Fruit fly (Drosophila melanogaster): ENCODE measurements around the gene CG31751.

CG31751 gene

dm6 chr2L:18676948-18677820 is at the start of gene CG31751, which contains the start of gene Mst36Fa (continued):
- TF ChIP-seq Atf-2 (GFP tag; optimal IDR thresholded peaks at IDR 0.05) = peak; percentile 47
- TF ChIP-seq dan (GFP tag; IDR thresholded peaks at IDR 0.05) = no peak
- peak; percentile 90 to 98 for TF ChIP-seq crp (GFP tag; optimal IDR thresholded peaks at IDR 0.05)
- TF ChIP-seq CG2678 (tag; optimal IDR thresholded peaks at IDR 0.05) = peak; percentile 87
- peak; percentile 79 for TF ChIP-seq sob (GFP tag; IDR thresholded peaks at IDR 0.05)
- peak; percentile 55 for TF ChIP-seq CG6254 (GFP tag; optimal IDR thresholded peaks at IDR 0.05)
- TF ChIP-seq slbo (GFP tag; IDR thresholded peaks at IDR 0.05) = peak; percentile 45
- peak; percentile 86 for TF ChIP-seq Sox100B (GFP tag; optimal IDR thresholded peaks at IDR 0.05)
- no peak for TF ChIP-seq lbe (GFP tag; optimal IDR thresholded peaks at IDR 0.05)
- TF ChIP-seq CG14965 (GFP tag; optimal IDR thresholded peaks at IDR 0.05; ENCODE audit: borderline replicate concordance) = peak; percentile 67
- TF ChIP-seq CG6654 (GFP tag; optimal IDR thresholded peaks at IDR 0.05) = peak; percentile 29
- peak; percentile 80 for TF ChIP-seq her (GFP tag; optimal IDR thresholded peaks at IDR 0.05)
- TF ChIP-seq ara (GFP tag; IDR thresholded peaks at IDR 0.05) = peak; percentile 19; the same call in 1 of the 2 replicates
- no peak for TF ChIP-seq al (GFP tag; IDR thresholded peaks at IDR 0.05)
- TF ChIP-seq amos (GFP tag; IDR thresholded peaks at IDR 0.05; ENCODE audit: partially characterized antibody) = no peak
- peak; percentile 54 for TF ChIP-seq pum (GFP tag; optimal IDR thresholded peaks at IDR 0.05)
- TF ChIP-seq CG15601 (tag; optimal IDR thresholded peaks at IDR 0.05) = peak; percentile 87
- peak; percentile 67 for TF ChIP-seq Sox102F (GFP tag; optimal IDR thresholded peaks at IDR 0.05)
- peak; percentile 83 for TF ChIP-seq Atf6 (GFP tag; IDR thresholded peaks at IDR 0.05)
- TF ChIP-seq CG3281 (GFP tag; optimal IDR thresholded peaks at IDR 0.05) = peak; percentile 80
- TF ChIP-seq Ets65A (GFP tag) = no peak
- no peak for TF ChIP-seq CG4730 (GFP tag; IDR thresholded peaks at IDR 0.05)
- peak; percentile 67; the same call in 1 of the 2 replicates for TF ChIP-seq rib (GFP tag; IDR thresholded peaks at IDR 0.05)
- TF ChIP-seq tgo (GFP tag; IDR thresholded peaks at IDR 0.05) = peak; percentile 28; the same call in 1 of the 3 replicates
- peak; percentile 47 for TF ChIP-seq gcm2 (GFP tag; optimal IDR thresholded peaks at IDR 0.05)
- peak; percentile 74; the same call in 1 of the 2 replicates for TF ChIP-seq CG11247 (GFP tag; IDR thresholded peaks at IDR 0.05)
- no peak for TF ChIP-seq bbx (GFP tag; IDR thresholded peaks at IDR 0.05; ENCODE audit: partially characterized antibody)
- peak; percentile 52; the same call in 1 of the 3 replicates for TF ChIP-seq B-H1 (GFP tag; IDR thresholded peaks at IDR 0.05)
- TF ChIP-seq Eip74EF (GFP tag; optimal IDR thresholded peaks at IDR 0.05) = peak in 1 of 2 experiments; percentile 75
- TF ChIP-seq bcd (GFP tag; optimal IDR thresholded peaks at IDR 0.05) = peak; percentile 72
- TF ChIP-seq lab (GFP tag; optimal IDR thresholded peaks at IDR 0.05) = peak; percentile 94
- peak; percentile 29 for TF ChIP-seq CG17802 (tag; optimal IDR thresholded peaks at IDR 0.05)
- no peak for TF ChIP-seq ac (GFP tag; optimal IDR thresholded peaks at IDR 0.05)
- peak; percentile 88 for TF ChIP-seq fd3F (GFP tag; optimal IDR thresholded peaks at IDR 0.05)
- TF ChIP-seq CG8089 (GFP tag; optimal IDR thresholded peaks at IDR 0.05) = peak; percentile 85
- peak; percentile 44 for TF ChIP-seq CG12391 (tag; optimal IDR thresholded peaks at IDR 0.05)
- no peak for TF ChIP-seq hth (optimal IDR thresholded peaks at IDR 0.05)
- TF ChIP-seq CG12071 (GFP tag; optimal IDR thresholded peaks at IDR 0.05) = peak; percentile 93
- TF ChIP-seq Opbp (GFP tag; IDR thresholded peaks at IDR 0.05; ENCODE audit: partially characterized antibody) = 0 out of 3 replicates have a peak, but pooled peaks have one; percentile 32
- TF ChIP-seq CG7928 (GFP tag; optimal IDR thresholded peaks at IDR 0.05) = peak; percentile 58
- TF ChIP-seq Lhr (GFP tag; optimal IDR thresholded peaks at IDR 0.05) = peak; percentile 44
- TF ChIP-seq stwl (tag; optimal IDR thresholded peaks at IDR 0.05) = peak; percentile 72
- TF ChIP-seq Dip2 (GFP tag; IDR thresholded peaks at IDR 0.05) = no peak
- TF ChIP-seq Trl (optimal IDR thresholded peaks at IDR 0.05) = no peak
- peak; percentile 85 for TF ChIP-seq Trl (GFP tag; optimal IDR thresholded peaks at IDR 0.05)
- TF ChIP-seq caup (GFP tag; optimal IDR thresholded peaks at IDR 0.05; ENCODE audit: severe bottlenecking) = peak; percentile 94
- peak; percentile 86 for TF ChIP-seq Meics (GFP tag; optimal IDR thresholded peaks at IDR 0.05)
- peak; percentile 80 for TF ChIP-seq Fer3 (tag; optimal IDR thresholded peaks at IDR 0.05)

Data from whole organism, embryonic.